Fruit fly (Drosophila melanogaster) whole organism, embryonic: ENCODE measurements around the gene Syx8.
A peak's percentile ranks its signal among the peaks of the same experiment; 100 is the strongest.

ENCODE experiments used
- Ada2b ChIP-seq: fragments of 200-800 bp; sonication (Bioruptor generic); IDR thresholded peaks from 2 replicates; pipeline ENCODE4 v1.3.6; 2022; ENCODE audit warnings: missing biosample characterization, missing genetic modification characterization
- Antp ChIP-seq: fragments of 200-800 bp; sonication (Bioruptor generic); optimal IDR thresholded peaks from 3 replicates; lab custom pipeline; 2016; ENCODE audit warnings: missing biosample characterization, missing genetic modification characterization
- Atf-2 ChIP-seq: fragments of 200-800 bp; sonication (Bioruptor generic); optimal IDR thresholded peaks from 2 replicates; lab custom pipeline; 2016; ENCODE audit warnings: missing biosample characterization, missing genetic modification characterization
- Atf6 ChIP-seq: fragments of 200-800 bp; sonication (Bioruptor generic); IDR thresholded peaks from 2 replicates; pipeline ENCODE4 v1.3.6; 2022; ENCODE audit warnings: missing biosample characterization, missing genetic modification characterization
- Blimp-1 ChIP-seq: fragments of 200-800 bp; sonication (Bioruptor generic); optimal IDR thresholded peaks from 3 replicates; lab custom pipeline; 2018; ENCODE audit warnings: missing biosample characterization, missing genetic modification characterization, mild to moderate bottlenecking, moderate library complexity, missing genetic modification reagents
- CG10462 ChIP-seq: fragments of 200-800 bp; sonication (Bioruptor generic); optimal IDR thresholded peaks from 2 replicates; lab custom pipeline; 2016; ENCODE audit warnings: missing biosample characterization, missing genetic modification characterization
- CG11504 ChIP-seq: fragments of 200-800 bp; sonication (Bioruptor generic); optimal IDR thresholded peaks from 3 replicates; lab custom pipeline; 2019; ENCODE audit warnings: missing biosample characterization, mild to moderate bottlenecking, missing genetic modification characterization, moderate library complexity
- CG11560 ChIP-seq: fragments of 200-800 bp; sonication (Bioruptor generic); IDR thresholded peaks from 3 replicates; pipeline ENCODE4 v1.3.6; 2022; ENCODE audit warnings: missing biosample characterization, missing genetic modification characterization
- CG12299 ChIP-seq: fragments of 200-800 bp; sonication (Bioruptor generic); optimal IDR thresholded peaks from 2 replicates; lab custom pipeline; 2018; ENCODE audit warnings: missing biosample characterization, mild to moderate bottlenecking, missing genetic modification characterization
- CG13424 ChIP-seq: fragments of 200-800 bp; sonication (Bioruptor generic); optimal IDR thresholded peaks from 2 replicates; lab custom pipeline; 2019; ENCODE audit warnings: missing biosample characterization, mild to moderate bottlenecking, missing genetic modification characterization, moderate library complexity
- CG15011 ChIP-seq: fragments of 200-800 bp; sonication (Bioruptor generic); optimal IDR thresholded peaks from 3 replicates; lab custom pipeline; 2018; ENCODE audit warnings: missing biosample characterization, mild to moderate bottlenecking, missing genetic modification characterization
- CG1529 ChIP-seq: fragments of 200-800 bp; sonication (Bioruptor generic); optimal IDR thresholded peaks from 3 replicates; lab custom pipeline; 2018; ENCODE audit warnings: missing biosample characterization, missing genetic modification characterization
- CG15696 ChIP-seq: fragments of 200-800 bp; sonication (Bioruptor generic); optimal IDR thresholded peaks from 2 replicates; lab custom pipeline; 2019; ENCODE audit warnings: missing biosample characterization, mild to moderate bottlenecking, missing genetic modification characterization, moderate library complexity
- CG16815 ChIP-seq: fragments of 200-800 bp; sonication (Bioruptor generic); optimal IDR thresholded peaks from 3 replicates; lab custom pipeline; 2017; ENCODE audit warnings: missing biosample characterization, mild to moderate bottlenecking, missing genetic modification characterization
- CG17568 ChIP-seq: fragments of 200-800 bp; sonication (Bioruptor generic); optimal IDR thresholded peaks from 2 replicates; lab custom pipeline; 2018; ENCODE audit warnings: missing biosample characterization, mild to moderate bottlenecking, missing genetic modification characterization, moderate library complexity
- CG18619 ChIP-seq: fragments of 200-800 bp; sonication (Bioruptor generic); optimal IDR thresholded peaks from 3 replicates; lab custom pipeline; 2017; ENCODE audit warnings: missing biosample characterization, mild to moderate bottlenecking, missing genetic modification characterization
- CG31388 ChIP-seq: fragments of 200-800 bp; sonication (Bioruptor generic); optimal IDR thresholded peaks from 2 replicates; lab custom pipeline; 2016; ENCODE audit warnings: missing biosample characterization, missing genetic modification characterization
- CG3281 ChIP-seq: fragments of 200-800 bp; sonication (Bioruptor generic); optimal IDR thresholded peaks from 3 replicates; lab custom pipeline; 2017; ENCODE audit warnings: missing biosample characterization, mild to moderate bottlenecking, missing genetic modification characterization
- CG7271 ChIP-seq: fragments of 200-800 bp; sonication (Bioruptor generic); optimal IDR thresholded peaks from 2 replicates; lab custom pipeline; 2018; ENCODE audit warnings: missing biosample characterization, mild to moderate bottlenecking, missing genetic modification characterization, moderate library complexity
- CG9817 ChIP-seq: fragments of 200-800 bp; sonication (Bioruptor generic); optimal IDR thresholded peaks from 2 replicates; lab custom pipeline; 2018; ENCODE audit warnings: missing biosample characterization, mild to moderate bottlenecking, missing genetic modification characterization, moderate library complexity
- Drgx ChIP-seq: fragments of 200-800 bp; sonication (Bioruptor generic); IDR thresholded peaks from 2 replicates; pipeline ENCODE4 v1.3.6; 2022; ENCODE audit warnings: missing biosample characterization, missing genetic modification characterization
- Elba2 ChIP-seq: fragments of 200-800 bp; sonication (Bioruptor generic); optimal IDR thresholded peaks from 3 replicates; lab custom pipeline; 2016; ENCODE audit warnings: missing biosample characterization, missing genetic modification characterization
- HLH54F ChIP-seq: fragments of 200-800 bp; sonication (Bioruptor generic); optimal IDR thresholded peaks from 3 replicates; lab custom pipeline; 2016; ENCODE audit warnings: missing biosample characterization, missing genetic modification characterization
- Hr39 ChIP-seq: fragments of >200 bp; optimal IDR thresholded peaks from 2 replicates; lab custom pipeline; 2017
- Hr78 ChIP-seq, 2 experiments: fragments of 200-800 bp in 1 of 2; fragments of >200 bp in 1 of 2; sonication (Bioruptor generic) in 1 of 2; optimal IDR thresholded peaks; 2 replicates each; lab custom pipeline; 2017 to 2019; ENCODE audit warnings: missing biosample characterization in 2 of 2, missing genetic modification characterization in 2 of 2, mild to moderate bottlenecking in 1 of 2, moderate library complexity in 1 of 2
- Jarid2 ChIP-seq: fragments of 200-800 bp; sonication (Bioruptor generic); optimal IDR thresholded peaks from 3 replicates; lab custom pipeline; 2017; ENCODE audit warnings: mild to moderate bottlenecking, missing biosample characterization, missing genetic modification reagents, missing genetic modification characterization
- Side ChIP-seq: fragments of 200-800 bp; sonication (Bioruptor generic); optimal IDR thresholded peaks from 2 replicates; lab custom pipeline; 2016; ENCODE audit warnings: missing biosample characterization, missing genetic modification characterization
- YL-1 ChIP-seq: fragments of 200-800 bp; sonication (Bioruptor generic); optimal IDR thresholded peaks from 3 replicates; lab custom pipeline; 2017; ENCODE audit warnings: missing biosample characterization, mild to moderate bottlenecking, missing genetic modification characterization
- abd-A ChIP-seq: fragments of 200-800 bp; sonication (Bioruptor generic); optimal IDR thresholded peaks from 3 replicates; lab custom pipeline; 2019; ENCODE audit warnings: missing biosample characterization, mild to moderate bottlenecking, missing genetic modification characterization, moderate library complexity
- amos ChIP-seq: fragments of 200-800 bp; sonication (Bioruptor generic); IDR thresholded peaks from 2 replicates; pipeline ENCODE4 v1.3.6; 2022; ENCODE audit warnings: missing biosample characterization, missing genetic modification characterization; ENCODE audit not compliant: partially characterized antibody
- aop ChIP-seq: fragments of 200-800 bp; sonication (Bioruptor generic); IDR thresholded peaks from 2 replicates; pipeline ENCODE4 v1.3.6; 2022; ENCODE audit warnings: missing biosample characterization, missing genetic modification characterization
- bcd ChIP-seq: fragments of 200-800 bp; sonication (Bioruptor generic); optimal IDR thresholded peaks from 2 replicates; lab custom pipeline; 2017; ENCODE audit warnings: missing biosample characterization, mild to moderate bottlenecking, missing genetic modification characterization
- cg ChIP-seq: fragments of 200-800 bp; sonication (Bioruptor generic); optimal IDR thresholded peaks from 3 replicates; lab custom pipeline; 2019; ENCODE audit warnings: missing biosample characterization, mild to moderate bottlenecking, missing genetic modification characterization, moderate library complexity
- dmrt11E ChIP-seq: fragments of 200-800 bp; sonication (Bioruptor generic); optimal IDR thresholded peaks from 3 replicates; lab custom pipeline; 2018; ENCODE audit warnings: missing biosample characterization, mild to moderate bottlenecking, missing genetic modification characterization, moderate library complexity
- gce ChIP-seq: fragments of 200-800 bp; sonication (Bioruptor generic); IDR thresholded peaks from 3 replicates; pipeline ENCODE4 v1.3.6; 2022; ENCODE audit warnings: missing biosample characterization, missing genetic modification characterization
- gem ChIP-seq: fragments of 200-800 bp; sonication (Bioruptor generic); optimal IDR thresholded peaks from 2 replicates; lab custom pipeline; 2019; ENCODE audit warnings: missing biosample characterization, mild to moderate bottlenecking, missing genetic modification characterization, moderate library complexity
- gfzf ChIP-seq: fragments of 200-800 bp; sonication (Bioruptor generic); optimal IDR thresholded peaks from 2 replicates; lab custom pipeline; 2016; ENCODE audit warnings: missing biosample characterization, mild to moderate bottlenecking, missing genetic modification characterization, moderate library complexity
- hbn ChIP-seq: fragments of 200-800 bp; sonication (Bioruptor generic); IDR thresholded peaks from 2 replicates; pipeline ENCODE4 v1.3.6; 2022; ENCODE audit warnings: missing biosample characterization, missing genetic modification characterization; ENCODE audit not compliant: partially characterized antibody
- inv ChIP-seq: fragments of 200-800 bp; sonication (Bioruptor generic); IDR thresholded peaks from 2 replicates; pipeline ENCODE4 v1.3.6; 2022; ENCODE audit warnings: missing biosample characterization, missing genetic modification characterization; ENCODE audit not compliant: partially characterized antibody
- lmd ChIP-seq: fragments of 200-800 bp; sonication (Bioruptor generic); IDR thresholded peaks from 2 replicates; pipeline ENCODE4 v1.3.6; 2022; ENCODE audit warnings: missing biosample characterization, missing genetic modification characterization
- nau ChIP-seq: fragments of 200-800 bp; sonication (Bioruptor generic); optimal IDR thresholded peaks from 3 replicates; lab custom pipeline; 2017; ENCODE audit warnings: missing biosample characterization, mild to moderate bottlenecking, missing genetic modification characterization, missing genetic modification reagents
- nom ChIP-seq: fragments of 200-800 bp; sonication (Bioruptor generic); optimal IDR thresholded peaks from 2 replicates; lab custom pipeline; 2017; ENCODE audit warnings: missing biosample characterization, missing genetic modification characterization, mild to moderate bottlenecking, moderate library complexity, missing genetic modification reagents
- org-1 ChIP-seq: fragments of 200-800 bp; sonication (Bioruptor generic); optimal IDR thresholded peaks from 2 replicates; lab custom pipeline; 2017; ENCODE audit warnings: missing biosample characterization, missing genetic modification characterization
- sd ChIP-seq: fragments of 200-800 bp; sonication (Bioruptor generic); optimal IDR thresholded peaks from 3 replicates; lab custom pipeline; 2018; ENCODE audit warnings: missing biosample characterization, mild to moderate bottlenecking, missing genetic modification characterization, moderate library complexity
- sug ChIP-seq: fragments of 200-800 bp; optimal IDR thresholded peaks from 2 replicates; lab custom pipeline; 2019; ENCODE audit warnings: missing biosample characterization, mild to moderate bottlenecking, missing genetic modification characterization, moderate library complexity
- tll ChIP-seq, 2 experiments: fragments of 200-800 bp in 1 of 2; fragments of >200 bp in 1 of 2; sonication (Bioruptor generic) in 1 of 2; optimal IDR thresholded peaks; 2 replicates each; lab custom pipeline; 2017 to 2019; ENCODE audit warnings: missing biosample characterization in 2 of 2, missing genetic modification characterization in 2 of 2, mild to moderate bottlenecking in 1 of 2, moderate library complexity in 1 of 2
- tup ChIP-seq: fragments of 200-800 bp; sonication (Bioruptor generic); optimal IDR thresholded peaks from 2 replicates; lab custom pipeline; 2016; ENCODE audit warnings: missing biosample characterization, mild to moderate bottlenecking, missing genetic modification characterization, moderate library complexity
- vnd ChIP-seq: fragments of 200-800 bp; sonication (Bioruptor generic); IDR thresholded peaks from 3 replicates; pipeline ENCODE4 v1.3.6; 2022; ENCODE audit warnings: missing biosample characterization, missing genetic modification characterization; ENCODE audit not compliant: partially characterized antibody
- yki ChIP-seq: fragments of >200 bp; optimal IDR thresholded peaks from 3 replicates; lab custom pipeline; 2018

The Syx8 gene

DNA sequence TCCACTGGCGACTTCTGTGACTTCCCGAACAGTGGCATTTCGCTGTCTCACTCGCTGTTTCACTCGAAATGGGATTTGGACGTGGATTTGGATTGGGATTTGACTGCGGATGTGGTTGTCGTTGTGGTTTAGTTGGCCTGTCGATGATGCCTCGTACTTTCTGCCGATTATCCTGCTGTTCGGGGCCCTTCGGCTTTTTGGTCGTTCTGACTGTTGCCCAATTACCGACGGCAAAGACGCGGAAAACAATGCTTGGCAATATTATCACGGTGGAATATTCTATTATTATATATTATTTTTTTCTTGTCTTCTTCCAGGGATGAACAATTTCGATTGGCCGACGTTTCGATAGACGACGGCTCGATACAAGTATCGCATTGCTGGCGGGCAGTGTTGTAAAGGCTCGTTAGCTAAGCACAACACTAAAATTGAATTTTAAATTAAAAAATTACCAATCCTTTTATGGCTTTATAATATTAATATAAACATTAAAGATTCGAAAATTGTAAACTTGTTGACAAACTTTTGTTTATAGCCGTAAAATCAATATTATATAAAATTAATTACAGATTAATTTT, 28.4 kb upstream of the Syx8 start, which contains the start of gene Mo25 (continued):
- TF ChIP-seq CG15011 (GFP tag; lab: Kevin White, UChicago) (no peak), YL-1 (GFP tag; lab: Kevin White, UChicago) (peak; percentile 89), gce (GFP tag; lab: Robert Waterston, UW) (no peak), Side (GFP tag; lab: Kevin White, UChicago) (peak; percentile 0), CG1529 (GFP tag; lab: Kevin White, UChicago) (no peak), nom (GFP tag; lab: Kevin White, UChicago) (peak; percentile 1), lmd (GFP tag; lab: Robert Waterston, UW) (no peak; the same call in 1 of the 2 replicates), cg (GFP tag; lab: Kevin White, UChicago) (no peak), HLH54F (GFP tag; lab: Kevin White, UChicago) (peak; percentile 13), CG12299 (tag; lab: Kevin White, UChicago) (peak; percentile 11), sd (no peak), CG17568 (GFP tag; lab: Kevin White, UChicago) (no peak), Ada2b (GFP tag; lab: Robert Waterston, UW) (no peak), CG10462 (GFP tag; lab: Kevin White, UChicago) (no peak), CG16815 (GFP tag; lab: Kevin White, UChicago) (no peak), tll (GFP tag; optimal IDR thresholded peaks at IDR 0.05; lab: Kevin White, UChicago) (no peak), CG3281 (GFP tag; lab: Kevin White, UChicago) (peak; percentile 11), Elba2 (no peak), CG31388 (no peak), CG18619 (GFP tag; lab: Kevin White, UChicago) (no peak), tup (GFP tag; lab: Kevin White, UChicago) (no peak), inv (peak; percentile 60), Atf6 (GFP tag; lab: Robert Waterston, UW) (no peak), gfzf (GFP tag; lab: Kevin White, UChicago) (no peak), hbn (peak; percentile 79), CG9817 (tag; lab: Kevin White, UChicago) (peak; percentile 23), Atf-2 (GFP tag; lab: Kevin White, UChicago) (no peak), yki (lab: Kevin White, UChicago) (no peak), sug (tag; lab: Kevin White, UChicago) (peak; percentile 52), bcd (GFP tag; lab: Kevin White, UChicago) (no peak), CG11560 (no peak), Blimp-1 (GFP tag; lab: Kevin White, UChicago) (peak; percentile 15), Hr39 (no peak), Hr78 (GFP tag; optimal IDR thresholded peaks at IDR 0.05; lab: Kevin White, UChicago) (no peak), amos (peak; percentile 86), Antp (no peak), vnd (GFP tag; lab: Robert Waterston, UW) (peak; percentile 60; the same call in 2 of the 3 replicates), dmrt11E (tag; lab: Kevin White, UChicago) (peak; percentile 14), CG7271 (tag; lab: Kevin White, UChicago) (no peak), CG13424 (tag; lab: Kevin White, UChicago) (peak; percentile 29), nau (GFP tag; lab: Kevin White, UChicago) (no peak), CG15696 (tag; lab: Kevin White, UChicago) (no peak), CG11504 (tag; lab: Kevin White, UChicago) (no peak), Drgx (GFP tag; lab: Robert Waterston, UW) (no peak), abd-A (tag; lab: Kevin White, UChicago) (no peak), org-1 (no peak), gem (tag; lab: Kevin White, UChicago) (peak; percentile 45), aop (GFP tag; lab: Robert Waterston, UW) (no peak), Jarid2 (GFP tag; lab: Kevin White, UChicago) (no peak)
